Fruit fly (Drosophila melanogaster): ENCODE data around the gene bru2.

The bru2 gene

DNA sequence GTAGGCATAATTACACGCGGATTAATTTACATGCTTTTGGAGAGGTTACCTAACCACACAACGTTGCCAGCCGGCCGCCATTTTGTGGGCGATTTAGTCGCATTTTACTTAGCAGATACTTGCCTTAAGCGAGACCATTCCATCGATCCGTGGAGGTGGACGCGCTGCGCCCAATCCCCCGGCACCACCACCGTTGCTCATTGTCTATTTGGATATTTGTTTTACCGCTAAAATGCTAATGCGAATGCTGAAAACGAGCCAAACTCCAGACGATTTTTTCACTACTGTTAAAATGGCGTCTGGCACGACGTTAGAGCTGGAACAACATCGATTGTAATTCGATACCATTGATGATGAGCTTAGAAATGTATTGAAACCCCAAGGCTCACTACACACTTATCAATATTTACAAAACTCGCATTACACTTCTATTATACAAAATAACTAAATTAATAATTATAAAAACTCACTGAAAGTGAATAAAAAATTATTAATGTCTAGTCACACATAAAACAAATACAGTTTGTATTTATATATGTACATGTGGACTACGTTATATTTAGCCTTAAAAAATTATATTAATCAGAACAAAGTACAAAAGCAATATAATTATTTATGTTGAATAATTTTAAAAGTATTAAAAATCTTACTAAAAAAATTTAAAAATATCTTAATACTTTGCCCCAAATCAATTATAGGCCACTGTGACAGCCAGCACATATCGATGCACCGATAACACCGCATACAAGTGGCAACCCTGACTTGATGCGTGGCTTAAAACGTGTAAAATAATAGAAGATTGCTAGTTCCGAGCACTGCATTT is 89.9 kb downstream of the bru2 start, which contains the start of gene eRF3 (continued):
- TF ChIP-seq Hr51 (GFP tag; optimal IDR thresholded peaks at IDR 0.05) (peak in 1 of 2 experiments; percentile 88), Xbp1 (GFP tag; optimal IDR thresholded peaks at IDR 0.05) (peak; percentile 78), CG6765 (GFP tag; optimal IDR thresholded peaks at IDR 0.05) (no peak), Dad (GFP tag; optimal IDR thresholded peaks at IDR 0.05) (no peak), Chrac-16 (GFP tag; optimal IDR thresholded peaks at IDR 0.05) (peak; percentile 76), CG2678 (tag; optimal IDR thresholded peaks at IDR 0.05) (peak; percentile 90), nmo (GFP tag; optimal IDR thresholded peaks at IDR 0.05) (peak; percentile 92), tup (GFP tag; optimal IDR thresholded peaks at IDR 0.05) (no peak), CG13287 (GFP tag; IDR thresholded peaks at IDR 0.05; ENCODE audit: partially characterized antibody) (peak; percentile 45; the same call in 1 of the 2 replicates), CG17359 (tag; optimal IDR thresholded peaks at IDR 0.05) (peak; percentile 72), HHEX (GFP tag; optimal IDR thresholded peaks at IDR 0.05) (peak; percentile 55), CG7928 (GFP tag; optimal IDR thresholded peaks at IDR 0.05) (no peak), CG11504 (tag; optimal IDR thresholded peaks at IDR 0.05) (peak; percentile 88), Trl (optimal IDR thresholded peaks at IDR 0.05) (no peak), Trl (GFP tag; optimal IDR thresholded peaks at IDR 0.05) (no peak), bab2 (GFP tag; optimal IDR thresholded peaks at IDR 0.05) (peak; percentile 14), CG10321 (GFP tag; IDR thresholded peaks at IDR 0.05) (peak; percentile 63), CG5953 (GFP tag; IDR thresholded peaks at IDR 0.05) (no peak), sd (tag; optimal IDR thresholded peaks at IDR 0.05) (no peak), Atf-2 (GFP tag; optimal IDR thresholded peaks at IDR 0.05) (peak; percentile 10), gem (tag; optimal IDR thresholded peaks at IDR 0.05) (peak; percentile 95), CG33213 (GFP tag; optimal IDR thresholded peaks at IDR 0.05) (no peak), fd64A (GFP tag; optimal IDR thresholded peaks at IDR 0.05) (no peak), jumu (GFP tag; optimal IDR thresholded peaks at IDR 0.05) (no peak), Lim3 (GFP tag; IDR thresholded peaks at IDR 0.05) (no peak), CG15011 (GFP tag; optimal IDR thresholded peaks at IDR 0.05) (peak; percentile 20), CG17328 (GFP tag; IDR thresholded peaks at IDR 0.05) (peak; percentile 69; the same call in 1 of the 2 replicates), CG10274 (GFP tag; optimal IDR thresholded peaks at IDR 0.05) (no peak), CG30431 (GFP tag; optimal IDR thresholded peaks at IDR 0.05) (peak; percentile 53), CG17385 (GFP tag; optimal IDR thresholded peaks at IDR 0.05) (peak; percentile 56), Nf-YC (tag; optimal IDR thresholded peaks at IDR 0.05) (peak; percentile 83), tx (GFP tag; optimal IDR thresholded peaks at IDR 0.05) (no peak), Ravus (GFP tag; IDR thresholded peaks at IDR 0.05) (peak; percentile 27), Dip3 (GFP tag; optimal IDR thresholded peaks at IDR 0.05) (no peak), Gsc (GFP tag; IDR thresholded peaks at IDR 0.05) (no peak), ERR (GFP tag; optimal IDR thresholded peaks at IDR 0.05) (no peak), B-H2 (GFP tag; optimal IDR thresholded peaks at IDR 0.05) (peak; percentile 81), CG34224 (GFP tag; IDR thresholded peaks at IDR 0.05; ENCODE audit: partially characterized antibody) (peak; percentile 24; the same call in 1 of the 3 replicates), CG7839 (tag; optimal IDR thresholded peaks at IDR 0.05) (peak; percentile 89), crp (GFP tag; optimal IDR thresholded peaks at IDR 0.05) (no peak), Bgb (GFP tag; IDR thresholded peaks at IDR 0.05; ENCODE audit: partially characterized antibody) (0 out of 2 replicates have a peak, but pooled peaks have one; percentile 34), Dfd (GFP tag; optimal IDR thresholded peaks at IDR 0.05) (no peak), pan (optimal IDR thresholded peaks at IDR 0.05) (no peak), pan (GFP tag; optimal IDR thresholded peaks at IDR 0.05 in 1 of 2, IDR thresholded peaks at IDR 0.05 in 1 of 2) (peak in 1 of 2 experiments; percentile 83), Atf6 (GFP tag; IDR thresholded peaks at IDR 0.05) (peak; percentile 75), lab (GFP tag; optimal IDR thresholded peaks at IDR 0.05) (peak; percentile 64), hb (GFP tag; IDR thresholded peaks at IDR 0.05; ENCODE audit: partially characterized antibody) (0 out of 3 replicates have a peak, but pooled peaks have one; percentile 44), pros (GFP tag; optimal IDR thresholded peaks at IDR 0.05) (no peak)

All from whole organism, embryonic.